Worm (Caenorhabditis elegans) whole organism, early embryonic: Measurements from ENCODE around the gene W05H7.1.

Experiments
- aly-1 ChIP-seq: sonication (generic microtip); optimal IDR thresholded peaks from 2 replicates; lab custom pipeline; 2016; ENCODE audit warnings: missing genetic modification characterization, missing compliant biosample characterization
- ama-1 ChIP-seq: fragments of 150-350 bp; optimal IDR thresholded peaks from 2 replicates; lab custom pipeline; 2014

DNA sequence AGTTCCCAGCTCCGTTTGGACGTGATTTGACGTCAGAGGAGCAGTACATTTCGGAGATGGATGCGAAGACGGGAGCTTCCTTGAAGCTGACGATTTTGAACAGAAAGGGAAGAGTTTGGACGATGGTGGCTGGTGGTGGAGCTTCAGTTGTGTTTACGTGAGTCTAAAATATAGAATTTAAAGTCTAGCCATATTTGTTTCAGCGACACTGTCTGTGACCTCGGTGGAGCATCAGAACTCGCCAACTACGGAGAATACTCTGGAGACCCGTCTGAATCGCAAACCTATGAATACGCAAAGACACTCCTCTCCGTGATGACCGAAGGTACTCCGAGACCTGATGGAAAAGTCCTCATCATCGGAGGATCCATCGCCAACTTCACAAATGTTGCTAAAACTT, 30.0 kb downstream of the W05H7.1 start:
- TF ChIP-seq aly-1 (tag; lab: Kevin White, UChicago) (no peak), ama-1 (lab: Kevin White, UChicago) (no peak)
